Fruit fly (Drosophila melanogaster) whole organism, embryonic: ENCODE measurements around the gene Rh4.

Source experiments
- Blimp-1 ChIP-seq: fragments of 200-800 bp; sonication (Bioruptor generic); optimal IDR thresholded peaks from 3 replicates; lab custom pipeline; 2018; ENCODE audit warnings: missing biosample characterization, missing genetic modification characterization, mild to moderate bottlenecking, moderate library complexity, missing genetic modification reagents
- BtbVII ChIP-seq: fragments of 200-800 bp; sonication (Bioruptor generic); optimal IDR thresholded peaks from 3 replicates; lab custom pipeline; 2017; ENCODE audit warnings: missing biosample characterization, mild to moderate bottlenecking, missing genetic modification characterization
- CG10959 ChIP-seq: fragments of 200-800 bp; sonication (Bioruptor generic); IDR thresholded peaks from 2 replicates; pipeline ENCODE4 v1.3.6; 2022; ENCODE audit warnings: missing biosample characterization, missing genetic modification characterization
- CG10979 ChIP-seq: fragments of 200-800 bp; sonication (Bioruptor generic); optimal IDR thresholded peaks from 2 replicates; lab custom pipeline; 2018; ENCODE audit warnings: missing biosample characterization, mild to moderate bottlenecking, missing genetic modification characterization, moderate library complexity
- CG11456 ChIP-seq: fragments of 200-800 bp; sonication (Bioruptor generic); IDR thresholded peaks from 3 replicates; pipeline ENCODE4 v1.3.6; 2022; ENCODE audit warnings: missing biosample characterization, missing genetic modification characterization
- CG13123 ChIP-seq: fragments of 200-800 bp; sonication (Bioruptor generic); optimal IDR thresholded peaks from 2 replicates; lab custom pipeline; 2016; ENCODE audit warnings: missing biosample characterization, missing genetic modification characterization
- CG13296 ChIP-seq: fragments of 200-800 bp; sonication (Bioruptor generic); optimal IDR thresholded peaks from 3 replicates; lab custom pipeline; 2018; ENCODE audit warnings: missing biosample characterization, mild to moderate bottlenecking, missing genetic modification characterization
- CG13624 ChIP-seq: fragments of 200-800 bp; sonication (Bioruptor generic); optimal IDR thresholded peaks from 2 replicates; lab custom pipeline; 2016; ENCODE audit warnings: missing biosample characterization, missing genetic modification characterization
- CG14050 ChIP-seq: fragments of 200-800 bp; sonication (Bioruptor generic); IDR thresholded peaks from 3 replicates; pipeline ENCODE4 v1.3.6; 2022; ENCODE audit warnings: missing biosample characterization, missing genetic modification characterization
- CG16813 ChIP-seq: fragments of 200-800 bp; sonication (Bioruptor generic); IDR thresholded peaks from 3 replicates; pipeline ENCODE4 v1.3.6; 2022; ENCODE audit warnings: missing biosample characterization, missing genetic modification characterization; ENCODE audit not compliant: partially characterized antibody
- CG17612 ChIP-seq: fragments of 200-800 bp; sonication (Bioruptor generic); IDR thresholded peaks from 2 replicates; pipeline ENCODE4 v1.3.6; 2022; ENCODE audit warnings: missing biosample characterization, missing genetic modification characterization
- CG17802 ChIP-seq: fragments of 200-800 bp; sonication (Bioruptor generic); optimal IDR thresholded peaks from 2 replicates; lab custom pipeline; 2018; ENCODE audit warnings: missing biosample characterization, mild to moderate bottlenecking, missing genetic modification characterization, moderate library complexity
- CG17829 ChIP-seq: fragments of 200-800 bp; optimal IDR thresholded peaks from 2 replicates; lab custom pipeline; 2019; ENCODE audit warnings: missing biosample characterization, mild to moderate bottlenecking, missing genetic modification characterization, moderate library complexity
- CG1792 ChIP-seq: fragments of 200-800 bp; sonication (Bioruptor generic); optimal IDR thresholded peaks from 2 replicates; lab custom pipeline; 2016; ENCODE audit warnings: missing biosample characterization, missing genetic modification characterization
- CG2116 ChIP-seq: fragments of 200-800 bp; sonication (Bioruptor generic); optimal IDR thresholded peaks from 3 replicates; lab custom pipeline; 2018; ENCODE audit warnings: missing biosample characterization, mild to moderate bottlenecking, missing genetic modification characterization
- CG2889 ChIP-seq: fragments of 200-800 bp; sonication (Bioruptor generic); IDR thresholded peaks from 3 replicates; pipeline ENCODE4 v1.3.6; 2022; ENCODE audit warnings: missing biosample characterization, missing genetic modification characterization
- CG30403 ChIP-seq: fragments of 200-800 bp; sonication (Bioruptor generic); optimal IDR thresholded peaks from 3 replicates; lab custom pipeline; 2016; ENCODE audit warnings: missing biosample characterization, missing genetic modification characterization
- CG31224 ChIP-seq: fragments of 200-800 bp; sonication (Bioruptor generic); IDR thresholded peaks from 2 replicates; pipeline ENCODE4 v1.3.6; 2022; ENCODE audit warnings: missing biosample characterization, missing genetic modification characterization
- CG3163 ChIP-seq: fragments of 200-800 bp; sonication (Bioruptor generic); optimal IDR thresholded peaks from 3 replicates; lab custom pipeline; 2016; ENCODE audit warnings: missing biosample characterization, missing genetic modification characterization
- CG4707 ChIP-seq: fragments of 200-800 bp; sonication (Bioruptor generic); optimal IDR thresholded peaks from 2 replicates; lab custom pipeline; 2018; ENCODE audit warnings: missing biosample characterization, mild to moderate bottlenecking, missing genetic modification characterization, moderate library complexity
- CG7357 ChIP-seq: fragments of 200-800 bp; sonication (Bioruptor generic); IDR thresholded peaks from 3 replicates; pipeline ENCODE4 v1.3.6; 2022; ENCODE audit warnings: missing biosample characterization, missing genetic modification characterization
- CG7963 ChIP-seq: fragments of 200-800 bp; sonication (Bioruptor generic); IDR thresholded peaks from 3 replicates; pipeline ENCODE4 v1.3.6; 2022; ENCODE audit warnings: missing biosample characterization, missing genetic modification characterization; ENCODE audit not compliant: partially characterized antibody
- CG9817 ChIP-seq: fragments of 200-800 bp; sonication (Bioruptor generic); optimal IDR thresholded peaks from 2 replicates; lab custom pipeline; 2018; ENCODE audit warnings: missing biosample characterization, mild to moderate bottlenecking, missing genetic modification characterization, moderate library complexity
- CTCF ChIP-seq: fragments of 200-800 bp; sonication (Bioruptor generic); optimal IDR thresholded peaks from 2 replicates; lab custom pipeline; 2017; ENCODE audit warnings: missing biosample characterization, mild to moderate bottlenecking, missing genetic modification characterization, moderate library complexity
- CrebB ChIP-seq: fragments of 200-800 bp; sonication (Bioruptor generic); optimal IDR thresholded peaks from 3 replicates; lab custom pipeline; 2018; ENCODE audit warnings: missing biosample characterization, mild to moderate bottlenecking, missing genetic modification characterization
- ERR ChIP-seq: fragments of 200-800 bp; sonication (Bioruptor generic); optimal IDR thresholded peaks from 2 replicates; lab custom pipeline; 2016; ENCODE audit warnings: missing biosample characterization, missing genetic modification characterization
- Fer1 ChIP-seq: fragments of 200-800 bp; sonication (Bioruptor generic); optimal IDR thresholded peaks from 2 replicates; lab custom pipeline; 2017; ENCODE audit warnings: missing biosample characterization, mild to moderate bottlenecking, missing genetic modification characterization
- HLH3B ChIP-seq: fragments of 200-800 bp; sonication (Bioruptor generic); IDR thresholded peaks from 2 replicates; pipeline ENCODE4 v1.3.6; 2022; ENCODE audit warnings: missing biosample characterization, missing genetic modification characterization
- Hr39 ChIP-seq: fragments of >200 bp; optimal IDR thresholded peaks from 2 replicates; lab custom pipeline; 2017
- Neu2 ChIP-seq: fragments of 200-800 bp; sonication (Bioruptor generic); optimal IDR thresholded peaks from 3 replicates; lab custom pipeline; 2016; ENCODE audit warnings: missing biosample characterization, missing genetic modification characterization, borderline replicate concordance
- Side ChIP-seq: fragments of 200-800 bp; sonication (Bioruptor generic); optimal IDR thresholded peaks from 2 replicates; lab custom pipeline; 2016; ENCODE audit warnings: missing biosample characterization, missing genetic modification characterization
- Six4 ChIP-seq: fragments of 200-800 bp; sonication (Bioruptor generic); optimal IDR thresholded peaks from 2 replicates; lab custom pipeline; 2016; ENCODE audit warnings: missing biosample characterization, missing genetic modification characterization
- Xbp1 ChIP-seq: fragments of 200-800 bp; sonication (Bioruptor generic); optimal IDR thresholded peaks from 3 replicates; lab custom pipeline; 2016; ENCODE audit warnings: missing biosample characterization, mild to moderate bottlenecking, missing genetic modification characterization
- Xrp1 ChIP-seq: fragments of 200-800 bp; sonication (Bioruptor generic); IDR thresholded peaks from 2 replicates; pipeline ENCODE4 v1.3.6; 2022; ENCODE audit warnings: missing biosample characterization, missing genetic modification characterization
- ase ChIP-seq: fragments of 200-800 bp; sonication (Bioruptor generic); IDR thresholded peaks from 3 replicates; pipeline ENCODE4 v1.3.6; 2022; ENCODE audit warnings: missing biosample characterization, missing genetic modification characterization
- az2 ChIP-seq: fragments of 200-800 bp; sonication (Bioruptor generic); optimal IDR thresholded peaks from 3 replicates; lab custom pipeline; 2016; ENCODE audit warnings: missing biosample characterization, missing genetic modification characterization
- bab2 ChIP-seq: fragments of 200-800 bp; sonication (Bioruptor generic); optimal IDR thresholded peaks from 2 replicates; lab custom pipeline; 2016; ENCODE audit warnings: missing biosample characterization, missing genetic modification characterization
- cg ChIP-seq: fragments of 200-800 bp; sonication (Bioruptor generic); optimal IDR thresholded peaks from 3 replicates; lab custom pipeline; 2019; ENCODE audit warnings: missing biosample characterization, mild to moderate bottlenecking, missing genetic modification characterization, moderate library complexity
- chm ChIP-seq: fragments of 200-800 bp; sonication (Bioruptor generic); IDR thresholded peaks from 2 replicates; pipeline ENCODE4 v1.3.6; 2022; ENCODE audit warnings: missing biosample characterization, missing genetic modification characterization
- fru ChIP-seq: fragments of >200 bp; optimal IDR thresholded peaks from 2 replicates; lab custom pipeline; 2017
- gem ChIP-seq: fragments of 200-800 bp; sonication (Bioruptor generic); optimal IDR thresholded peaks from 2 replicates; lab custom pipeline; 2019; ENCODE audit warnings: missing biosample characterization, mild to moderate bottlenecking, missing genetic modification characterization, moderate library complexity
- grn ChIP-seq: fragments of 200-800 bp; sonication (Bioruptor generic); optimal IDR thresholded peaks from 3 replicates; lab custom pipeline; 2017; ENCODE audit warnings: missing biosample characterization, missing genetic modification characterization
- jumu ChIP-seq: fragments of 200-800 bp; sonication (Bioruptor generic); optimal IDR thresholded peaks from 3 replicates; lab custom pipeline; 2016; ENCODE audit warnings: missing biosample characterization, missing genetic modification characterization
- nom ChIP-seq: fragments of 200-800 bp; sonication (Bioruptor generic); optimal IDR thresholded peaks from 2 replicates; lab custom pipeline; 2017; ENCODE audit warnings: missing biosample characterization, missing genetic modification characterization, mild to moderate bottlenecking, moderate library complexity, missing genetic modification reagents
- odd ChIP-seq: fragments of 200-800 bp; sonication (Bioruptor generic); optimal IDR thresholded peaks from 2 replicates; lab custom pipeline; 2017; ENCODE audit warnings: missing biosample characterization, mild to moderate bottlenecking, missing genetic modification characterization
- peb ChIP-seq: fragments of 200-800 bp; sonication (Bioruptor generic); IDR thresholded peaks from 2 replicates; pipeline ENCODE4 v1.3.6; 2022; ENCODE audit warnings: missing biosample characterization, missing genetic modification characterization
- psq ChIP-seq: fragments of 200-800 bp; sonication (Bioruptor generic); optimal IDR thresholded peaks from 2 replicates; lab custom pipeline; 2017; ENCODE audit warnings: missing biosample characterization, missing genetic modification characterization
- sima ChIP-seq: fragments of 200-800 bp; sonication (Bioruptor generic); optimal IDR thresholded peaks from 2 replicates; lab custom pipeline; 2016; ENCODE audit warnings: missing biosample characterization, missing genetic modification characterization
- sna ChIP-seq: fragments of 200-800 bp; sonication (Bioruptor generic); IDR thresholded peaks from 2 replicates; pipeline ENCODE4 v1.3.6; 2022; ENCODE audit warnings: missing biosample characterization, missing genetic modification characterization; ENCODE audit not compliant: partially characterized antibody
- usp ChIP-seq: fragments of >200 bp; optimal IDR thresholded peaks from 2 replicates; lab custom pipeline; 2017; ENCODE audit warnings: missing biosample characterization, missing genetic modification characterization
- zf30C ChIP-seq: fragments of 200-800 bp; sonication (Bioruptor generic); optimal IDR thresholded peaks from 3 replicates; lab custom pipeline; 2018; ENCODE audit warnings: missing biosample characterization, mild to moderate bottlenecking, missing genetic modification characterization

The Rh4 gene

dm6 chr3L:16890650-16891336 is 28.5 kb upstream of the Rh4 start (continued):
- TF ChIP-seq CG13123 (GFP tag; lab: Kevin White, UChicago) (peak; percentile 84), gem (tag; lab: Kevin White, UChicago) (peak; percentile 95), CG17612 (GFP tag; lab: Robert Waterston, UW) (peak; percentile 43), nom (GFP tag; lab: Kevin White, UChicago) (no peak), sna (GFP tag; lab: Robert Waterston, UW) (no peak), CG16813 (GFP tag; lab: Robert Waterston, UW) (no peak), CG7357 (peak; percentile 86), cg (GFP tag; lab: Kevin White, UChicago) (peak; percentile 72), Six4 (GFP tag; lab: Kevin White, UChicago) (peak; percentile 92), CG17802 (tag; lab: Kevin White, UChicago) (peak; percentile 82), Neu2 (GFP tag; lab: Kevin White, UChicago) (no peak), bab2 (GFP tag; lab: Kevin White, UChicago) (peak; percentile 91), az2 (GFP tag; lab: Kevin White, UChicago) (peak; percentile 93), HLH3B (GFP tag; lab: Robert Waterston, UW) (peak; percentile 95), CG3163 (peak; percentile 59), CG17829 (peak; percentile 92), Xrp1 (GFP tag; lab: Robert Waterston, UW) (peak; percentile 95), ERR (GFP tag; lab: Kevin White, UChicago) (peak; percentile 77), usp (GFP tag; lab: Kevin White, UChicago) (no peak), Fer1 (GFP tag; lab: Kevin White, UChicago) (peak; percentile 75), zf30C (GFP tag; lab: Kevin White, UChicago) (peak; percentile 68), BtbVII (peak; percentile 73), odd (GFP tag; lab: Kevin White, UChicago) (peak; percentile 79), jumu (GFP tag; lab: Kevin White, UChicago) (peak; percentile 86), fru (no peak), ase (peak; percentile 92), CG31224 (GFP tag; lab: Robert Waterston, UW) (peak; percentile 64), CG1792 (peak; percentile 77), psq (GFP tag; lab: Kevin White, UChicago) (peak; percentile 58), CG30403 (GFP tag; lab: Kevin White, UChicago) (peak; percentile 92), Blimp-1 (GFP tag; lab: Kevin White, UChicago) (peak; percentile 93), CG10959 (peak; percentile 89), chm (peak; percentile 94), CG4707 (GFP tag; lab: Kevin White, UChicago) (peak; percentile 70), CG14050 (GFP tag; lab: Robert Waterston, UW) (peak; percentile 91), CG13624 (GFP tag; lab: Kevin White, UChicago) (peak; percentile 74), CG10979 (tag; lab: Kevin White, UChicago) (peak; percentile 95), Xbp1 (GFP tag; lab: Kevin White, UChicago) (peak; percentile 93), CG9817 (tag; lab: Kevin White, UChicago) (peak; percentile 78), Hr39 (lab: Kevin White, UChicago) (no peak), CG13296 (GFP tag; lab: Kevin White, UChicago) (peak; percentile 66), CG7963 (no peak), CrebB (tag; lab: Kevin White, UChicago) (peak; percentile 78), sima (GFP tag; lab: Kevin White, UChicago) (peak; percentile 64), CG2116 (GFP tag; lab: Kevin White, UChicago) (peak; percentile 54), peb (GFP tag; lab: Robert Waterston, UW) (peak; percentile 90), CG11456 (GFP tag; lab: Robert Waterston, UW) (peak; percentile 82), grn (GFP tag; lab: Kevin White, UChicago) (peak; percentile 23), CG2889 (GFP tag; lab: Robert Waterston, UW) (peak; percentile 83), CTCF (peak; percentile 56), Side (GFP tag; lab: Kevin White, UChicago) (peak; percentile 86)
